Worm (Caenorhabditis elegans): Measurements from ENCODE around the gene sax-3.
A peak's percentile ranks its signal among the peaks of the same experiment; 100 is the strongest.

The sax-3 gene

ce11 chrX:3479950-3480349, 14.2 kb upstream of the sax-3 start, which contains the start of gene wrt-6:
wrt-6 (plus strand) TSS chrX:3480250.
- TF ChIP-seq ceh-39 (tag; optimal IDR thresholded peaks at IDR 0.05) = no peak
- no peak for TF ChIP-seq ceh-43 (GFP tag; optimal IDR thresholded peaks at IDR 0.05)
- no peak for TF ChIP-seq mep-1 (tag; optimal IDR thresholded peaks at IDR 0.05)
- TF ChIP-seq sptf-1 (tag; optimal IDR thresholded peaks at IDR 0.05) = no peak
- TF ChIP-seq nhr-2 (tag; optimal IDR thresholded peaks at IDR 0.05) = no peak
- TF ChIP-seq sem-2 (GFP tag; optimal IDR thresholded peaks at IDR 0.05) = no peak
- no peak for TF ChIP-seq pha-4 (tag; optimal IDR thresholded peaks at IDR 0.05)
- no peak for TF ChIP-seq unc-120 (tag; optimal IDR thresholded peaks at IDR 0.05; ENCODE audit: poor library complexity, severe bottlenecking)
- no peak for TF ChIP-seq drap-1 (GFP tag; optimal IDR thresholded peaks at IDR 0.05)
- no peak for TF ChIP-seq mls-2 (tag; optimal IDR thresholded peaks at IDR 0.05)
- TF ChIP-seq ham-2 (GFP tag; optimal IDR thresholded peaks at IDR 0.05) = no peak
- no peak for TF ChIP-seq lsy-2 (tag; optimal IDR thresholded peaks at IDR 0.05)
- no peak for TF ChIP-seq ces-1 (GFP tag; optimal IDR thresholded peaks at IDR 0.05)
- no peak for TF ChIP-seq tbx-8 (GFP tag; optimal IDR thresholded peaks at IDR 0.05)
- TF ChIP-seq unc-39 (tag; optimal IDR thresholded peaks at IDR 0.05) = no peak

- no peak for TF ChIP-seq lin-13 (tag; optimal IDR thresholded peaks at IDR 0.05)
- no peak for TF ChIP-seq cnd-1 (tag; optimal IDR thresholded peaks at IDR 0.05)
- no peak for TF ChIP-seq elt-1 (tag; optimal IDR thresholded peaks at IDR 0.05; ENCODE audit: borderline replicate concordance, insufficient read depth)
- no peak for TF ChIP-seq ham-2 (GFP tag; optimal IDR thresholded peaks at IDR 0.05)
- TF ChIP-seq ceh-43 (GFP tag; optimal IDR thresholded peaks at IDR 0.05) = no peak
- no peak for TF ChIP-seq drap-1 (GFP tag; optimal IDR thresholded peaks at IDR 0.05)
Observed at ce11 chrX:3473793-3474192, 8.1 kb upstream of the sax-3 start.

DNA sequence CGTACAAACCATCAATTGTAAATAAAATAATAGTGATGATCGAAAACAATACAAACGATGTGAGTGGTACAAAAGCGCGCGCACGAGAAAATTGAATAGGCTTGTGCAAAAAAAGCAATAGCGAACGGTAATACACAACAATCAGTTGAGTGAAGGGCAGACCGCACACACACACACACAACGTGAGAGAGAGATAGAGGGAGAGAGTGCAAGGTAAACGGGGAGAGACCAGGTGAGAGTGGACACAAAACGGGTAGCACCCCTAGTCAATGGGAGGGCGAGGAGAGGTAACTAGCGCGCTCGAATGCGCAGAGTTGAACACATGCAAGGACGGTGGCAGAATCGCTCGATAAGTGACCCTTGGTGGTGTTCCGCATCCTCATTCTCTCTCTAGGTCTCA, 6.5 kb upstream of the sax-3 start:
- TF ChIP-seq snpc-4 (tag; optimal IDR thresholded peaks at IDR 0.05) (no peak), flh-1 (GFP tag; optimal IDR thresholded peaks at IDR 0.05) (no peak), nhr-2 (tag; optimal IDR thresholded peaks at IDR 0.05) (peak; percentile 91), ham-2 (GFP tag; optimal IDR thresholded peaks at IDR 0.05) (peak; percentile 94), pha-4 (tag; optimal IDR thresholded peaks at IDR 0.05) (peak; percentile 78), mep-1 (tag; optimal IDR thresholded peaks at IDR 0.05) (peak; percentile 28), unc-39 (tag; optimal IDR thresholded peaks at IDR 0.05) (no peak), unc-62 (GFP tag; optimal IDR thresholded peaks at IDR 0.05) (no peak), sptf-1 (tag; optimal IDR thresholded peaks at IDR 0.05) (peak; percentile 65), ceh-43 (GFP tag; optimal IDR thresholded peaks at IDR 0.05) (peak; percentile 21), ztf-11 (tag; optimal IDR thresholded peaks at IDR 0.05) (peak; percentile 38), elt-1 (tag; optimal IDR thresholded peaks at IDR 0.05; ENCODE audit: borderline replicate concordance, insufficient read depth) (peak; percentile 57), drap-1 (GFP tag; optimal IDR thresholded peaks at IDR 0.05) (peak; percentile 49), hlh-1 (tag; optimal IDR thresholded peaks at IDR 0.05) (peak; percentile 42), lsy-2 (tag; optimal IDR thresholded peaks at IDR 0.05) (peak; percentile 31), M03D4.4 (tag; optimal IDR thresholded peaks at IDR 0.05) (peak; percentile 2), cnd-1 (tag; optimal IDR thresholded peaks at IDR 0.05) (peak; percentile 68), lin-13 (tag; optimal IDR thresholded peaks at IDR 0.05) (peak; percentile 44), unc-120 (tag; optimal IDR thresholded peaks at IDR 0.05; ENCODE audit: poor library complexity, severe bottlenecking) (peak; percentile 57)

ce11 chrX:3470307-3470706, 4.6 kb upstream of the sax-3 start:
- TF ChIP-seq unc-39 (tag; optimal IDR thresholded peaks at IDR 0.05) (no peak), pha-4 (tag; optimal IDR thresholded peaks at IDR 0.05) (no peak), flh-1 (GFP tag; optimal IDR thresholded peaks at IDR 0.05) (no peak), elt-1 (tag; optimal IDR thresholded peaks at IDR 0.05; ENCODE audit: borderline replicate concordance, insufficient read depth) (no peak), blmp-1 (tag; optimal IDR thresholded peaks at IDR 0.05) (no peak), sem-2 (GFP tag; optimal IDR thresholded peaks at IDR 0.05) (no peak), lin-32 (GFP tag; optimal IDR thresholded peaks at IDR 0.05) (no peak), mep-1 (tag; optimal IDR thresholded peaks at IDR 0.05) (no peak), ham-2 (GFP tag; optimal IDR thresholded peaks at IDR 0.05) (no peak), sptf-1 (tag; optimal IDR thresholded peaks at IDR 0.05) (no peak), tbx-8 (GFP tag; optimal IDR thresholded peaks at IDR 0.05) (no peak), nhr-28 (tag; optimal IDR thresholded peaks at IDR 0.05) (no peak), ceh-83 (GFP tag; optimal IDR thresholded peaks at IDR 0.05) (no peak), nhr-237 (tag; optimal IDR thresholded peaks at IDR 0.05) (no peak), elt-3 (tag; optimal IDR thresholded peaks at IDR 0.05) (no peak), mab-5 (tag; optimal IDR thresholded peaks at IDR 0.05) (no peak), bed-3 (GFP tag; optimal IDR thresholded peaks at IDR 0.05) (no peak), ceh-43 (GFP tag; optimal IDR thresholded peaks at IDR 0.05) (no peak), cnd-1 (tag; optimal IDR thresholded peaks at IDR 0.05) (no peak)
